Worm (Caenorhabditis elegans) whole organism, L1 larva: ENCODE results near the gene T05C12.15.

ENCODE experiments used
- C04F5.9 ChIP-seq: sonication (generic microtip); optimal IDR thresholded peaks from 2 replicates; lab custom pipeline; 2016; ENCODE audit warnings: missing genetic modification characterization, missing compliant biosample characterization
- C16A3.4 ChIP-seq: fragments of 150-350 bp; optimal IDR thresholded peaks from 2 replicates; lab custom pipeline; 2014; ENCODE audit warnings: missing biosample characterization, missing genetic modification characterization
- C34B4.2 ChIP-seq: sonication (generic microtip); optimal IDR thresholded peaks from 2 replicates; lab custom pipeline; 2017; ENCODE audit warnings: mild to moderate bottlenecking, missing genetic modification characterization, missing compliant biosample characterization
- F16B12.6 ChIP-seq: fragments of 150-350 bp; optimal IDR thresholded peaks from 2 replicates; lab custom pipeline; 2014; ENCODE audit warnings: missing biosample characterization, missing genetic modification characterization
- Y116A8C.19 ChIP-seq: sonication (generic microtip); optimal IDR thresholded peaks from 2 replicates; lab custom pipeline; 2016; ENCODE audit warnings: missing compliant biosample characterization, missing genetic modification characterization, borderline replicate concordance
- aha-1 ChIP-seq: fragments of 150-350 bp; optimal IDR thresholded peaks from 2 replicates; lab custom pipeline; 2014; ENCODE audit warnings: missing biosample characterization, missing genetic modification characterization
- aly-2 ChIP-seq: fragments of 150-350 bp; optimal IDR thresholded peaks from 2 replicates; lab custom pipeline; 2014; ENCODE audit warnings: missing biosample characterization, missing genetic modification characterization
- ama-1 ChIP-seq: fragments of 150-350 bp; optimal IDR thresholded peaks from 2 replicates; lab custom pipeline; 2014
- ceh-90 ChIP-seq: sonication (generic microtip); optimal IDR thresholded peaks from 2 replicates; lab custom pipeline; 2016; ENCODE audit warnings: missing genetic modification characterization, missing compliant biosample characterization
- ces-1 ChIP-seq: fragments of 150-350 bp; optimal IDR thresholded peaks from 2 replicates; lab custom pipeline; 2014; ENCODE audit warnings: missing biosample characterization, missing genetic modification reagents, missing genetic modification characterization
- dpl-1 ChIP-seq, 3 experiments: fragments of 150-350 bp in 2 of 3; sonication (generic microtip) in 1 of 3; optimal IDR thresholded peaks; 2 replicates each; lab custom pipeline; 2014 to 2017; ENCODE audit warnings: missing biosample characterization in 3 of 3, missing genetic modification characterization in 3 of 3, missing genetic modification reagents in 3 of 3
- dsc-1 ChIP-seq: sonication (generic microtip); optimal IDR thresholded peaks from 2 replicates; lab custom pipeline; 2016; ENCODE audit warnings: mild to moderate bottlenecking, missing genetic modification characterization, missing compliant biosample characterization
- efl-1 ChIP-seq, 4 experiments: fragments of 150-350 bp; optimal IDR thresholded peaks in 3 of 4; peaks in 1 of 4; 1 replicate in 1 of 4; 2 replicates in 3 of 4; lab custom pipeline; 2014; ENCODE audit warnings: missing biosample characterization in 2 of 4, missing genetic modification characterization in 2 of 4, missing genetic modification reagents in 2 of 4
- egl-13 ChIP-seq: sonication (generic microtip); optimal IDR thresholded peaks from 2 replicates; lab custom pipeline; 2016; ENCODE audit warnings: missing genotype, missing genetic modification reagents, missing genetic modification characterization, missing compliant biosample characterization
- elt-2 ChIP-seq: sonication (generic microtip); optimal IDR thresholded peaks from 2 replicates; lab custom pipeline; 2016; ENCODE audit warnings: missing genetic modification characterization, mild to moderate bottlenecking, inconsistent platforms, missing compliant biosample characterization, missing genetic modification reagents
- elt-3 ChIP-seq, 6 experiments: fragments of 150-350 bp in 1 of 6; sonication (generic microtip); optimal IDR thresholded peaks; 2 replicates each; lab custom pipeline; 2017 to 2018; ENCODE audit warnings: missing biosample characterization in 6 of 6, missing genetic modification characterization in 6 of 6, inconsistent platforms in 1 of 6
- fkh-10 ChIP-seq: sonication (generic microtip); optimal IDR thresholded peaks from 2 replicates; lab custom pipeline; 2017; ENCODE audit warnings: missing biosample characterization, missing genetic modification reagents, missing genetic modification characterization
- fkh-8 ChIP-seq: sonication (generic microtip); optimal IDR thresholded peaks from 2 replicates; lab custom pipeline; 2016; ENCODE audit warnings: mild to moderate bottlenecking, missing genetic modification characterization, missing compliant biosample characterization
- hlh-17 ChIP-seq: fragments of 200-800 bp; sonication (Bioruptor generic); optimal IDR thresholded peaks from 2 replicates; lab custom pipeline; 2018; ENCODE audit warnings: missing genetic modification characterization, mild to moderate bottlenecking, missing compliant biosample characterization, moderate library complexity, borderline replicate concordance
- hlh-4 ChIP-seq: sonication (generic microtip); optimal IDR thresholded peaks from 2 replicates; lab custom pipeline; 2016; ENCODE audit warnings: mild to moderate bottlenecking, missing genetic modification characterization, missing compliant biosample characterization
- jun-1 ChIP-seq: fragments of 150-350 bp; optimal IDR thresholded peaks from 2 replicates; lab custom pipeline; 2014; ENCODE audit warnings: missing biosample characterization, missing genetic modification reagents, missing genetic modification characterization
- lin-13 ChIP-seq: fragments of 150-350 bp; optimal IDR thresholded peaks from 2 replicates; lab custom pipeline; 2014; ENCODE audit warnings: missing biosample characterization, missing genetic modification reagents, missing genetic modification characterization
- lin-14 ChIP-seq: fragments of 200-800 bp; sonication (Bioruptor generic); optimal IDR thresholded peaks from 2 replicates; lab custom pipeline; 2018; ENCODE audit warnings: mild to moderate bottlenecking, missing genetic modification characterization, moderate library complexity, missing compliant biosample characterization
- lin-15B ChIP-seq: fragments of 150-350 bp; sonication (generic microtip); optimal IDR thresholded peaks from 3 replicates; lab custom pipeline; 2014; ENCODE audit warnings: missing biosample characterization, missing genetic modification characterization
- lin-39 ChIP-seq: fragments of 150-350 bp; optimal IDR thresholded peaks from 2 replicates; lab custom pipeline; 2014; ENCODE audit warnings: missing biosample characterization, missing genetic modification reagents, missing genetic modification characterization
- lir-3 ChIP-seq: sonication (generic microtip); optimal IDR thresholded peaks from 2 replicates; lab custom pipeline; 2016; ENCODE audit warnings: mild to moderate bottlenecking, missing genetic modification characterization, moderate library complexity, missing compliant biosample characterization; ENCODE audit not compliant: poor library complexity
- lsy-2 ChIP-seq, 2 experiments: fragments of 150-350 bp; optimal IDR thresholded peaks; 2 replicates each; lab custom pipeline; 2014; ENCODE audit warnings: missing biosample characterization in 2 of 2, missing genetic modification characterization in 2 of 2
- nhr-11 ChIP-seq: fragments of 150-350 bp; optimal IDR thresholded peaks from 2 replicates; lab custom pipeline; 2014; ENCODE audit warnings: missing biosample characterization, missing genetic modification characterization
- nhr-20 ChIP-seq: sonication (generic microtip); optimal IDR thresholded peaks from 2 replicates; lab custom pipeline; 2016; ENCODE audit warnings: mild to moderate bottlenecking, missing genetic modification characterization, missing compliant biosample characterization
- nhr-237 ChIP-seq: fragments of 150-350 bp; optimal IDR thresholded peaks from 2 replicates; lab custom pipeline; 2014; ENCODE audit warnings: missing biosample characterization, missing genetic modification characterization
- nhr-28 ChIP-seq: fragments of 150-350 bp; optimal IDR thresholded peaks from 2 replicates; lab custom pipeline; 2014; ENCODE audit warnings: missing biosample characterization, missing genetic modification characterization
- nhr-47 ChIP-seq: sonication (generic microtip); optimal IDR thresholded peaks from 2 replicates; lab custom pipeline; 2016; ENCODE audit warnings: mild to moderate bottlenecking, missing genetic modification characterization, moderate library complexity, missing compliant biosample characterization
- nhr-76 ChIP-seq: sonication (generic microtip); optimal IDR thresholded peaks from 2 replicates; lab custom pipeline; 2017; ENCODE audit warnings: missing biosample characterization, missing genetic modification characterization
- nhr-77 ChIP-seq: fragments of 150-350 bp; optimal IDR thresholded peaks from 2 replicates; lab custom pipeline; 2014; ENCODE audit warnings: missing biosample characterization, missing genetic modification characterization
- nhr-85 ChIP-seq: sonication (generic microtip); peaks from one replicate; lab custom pipeline; 2016; ENCODE audit warnings: missing genetic modification characterization, inconsistent platforms, missing compliant biosample characterization
- nhr-90 ChIP-seq: sonication (generic microtip); optimal IDR thresholded peaks from 2 replicates; lab custom pipeline; 2016; ENCODE audit warnings: mild to moderate bottlenecking, missing genetic modification characterization, missing compliant biosample characterization; ENCODE audit not compliant: poor library complexity
- pax-3 ChIP-seq: fragments of 200-800 bp; sonication (Bioruptor generic); optimal IDR thresholded peaks from 2 replicates; lab custom pipeline; 2018; ENCODE audit warnings: mild to moderate bottlenecking, missing genetic modification characterization, moderate library complexity, missing compliant biosample characterization
- rnt-1 ChIP-seq: sonication (generic microtip); optimal IDR thresholded peaks from 2 replicates; lab custom pipeline; 2016; ENCODE audit warnings: mild to moderate bottlenecking, missing genetic modification characterization, moderate library complexity, missing compliant biosample characterization
- skn-1 ChIP-seq: fragments of 150-350 bp; optimal IDR thresholded peaks from 2 replicates; lab custom pipeline; 2014; ENCODE audit warnings: missing biosample characterization, missing genetic modification characterization
- snu-23 ChIP-seq: sonication (generic microtip); optimal IDR thresholded peaks from 2 replicates; lab custom pipeline; 2016; ENCODE audit warnings: missing genetic modification characterization, missing compliant biosample characterization
- sptf-1 ChIP-seq: fragments of 150-350 bp; optimal IDR thresholded peaks from 2 replicates; lab custom pipeline; 2014; ENCODE audit warnings: missing biosample characterization, missing genetic modification characterization
- sup-37 ChIP-seq: fragments of 200-800 bp; sonication (Bioruptor generic); optimal IDR thresholded peaks from 2 replicates; lab custom pipeline; 2018; ENCODE audit warnings: mild to moderate bottlenecking, missing genetic modification characterization, missing compliant biosample characterization
- swsn-7 ChIP-seq: sonication (generic microtip); optimal IDR thresholded peaks from 2 replicates; lab custom pipeline; 2016; ENCODE audit warnings: missing genetic modification characterization, missing compliant biosample characterization
- unc-130 ChIP-seq: fragments of 150-350 bp; optimal IDR thresholded peaks from 2 replicates; lab custom pipeline; 2017; ENCODE audit warnings: missing biosample characterization, missing genetic modification characterization, inconsistent platforms
- unc-30 ChIP-seq: sonication (generic microtip); optimal IDR thresholded peaks from 2 replicates; lab custom pipeline; 2017; ENCODE audit warnings: missing biosample characterization, missing genetic modification characterization
- unc-62 ChIP-seq: fragments of 150-350 bp; optimal IDR thresholded peaks from 2 replicates; lab custom pipeline; 2014; ENCODE audit warnings: missing biosample characterization, missing genetic modification reagents, missing genetic modification characterization
- unc-86 ChIP-seq: sonication (generic microtip); optimal IDR thresholded peaks from 2 replicates; lab custom pipeline; 2016; ENCODE audit warnings: missing genetic modification characterization, missing compliant biosample characterization
- xbp-1 ChIP-seq: sonication (generic microtip); optimal IDR thresholded peaks from 2 replicates; lab custom pipeline; 2016; ENCODE audit warnings: missing genetic modification characterization, missing compliant biosample characterization
- zag-1 ChIP-seq: fragments of 150-350 bp; optimal IDR thresholded peaks from 2 replicates; lab custom pipeline; 2014; ENCODE audit warnings: missing biosample characterization, missing genetic modification characterization
- zip-4 ChIP-seq: fragments of 200-800 bp; sonication (Bioruptor generic); optimal IDR thresholded peaks from 2 replicates; lab custom pipeline; 2018; ENCODE audit warnings: mild to moderate bottlenecking, missing genetic modification characterization, moderate library complexity, missing compliant biosample characterization
- ztf-4 ChIP-seq: fragments of 150-350 bp; optimal IDR thresholded peaks from 2 replicates; lab custom pipeline; 2014; ENCODE audit warnings: missing biosample characterization, missing genetic modification characterization

The T05C12.15 gene

ce11 chrII:8169283-8169682 lies at the start of gene T05C12.15:
TSS of gene T05C12.15 (plus strand) at chrII:8169583.
- no peak for TF ChIP-seq hlh-17 (GFP tag; lab: Kevin White, UChicago)
- no peak for TF ChIP-seq skn-1
- no peak for TF ChIP-seq lin-13 (GFP tag; lab: Kevin White, UChicago)
- TF ChIP-seq ztf-4 (tag; lab: Kevin White, UChicago): no peak
- TF ChIP-seq nhr-90 (tag; lab: Kevin White, UChicago): no peak
- no peak for TF ChIP-seq nhr-47
- TF ChIP-seq egl-13: no peak
- no peak for TF ChIP-seq rnt-1 (tag; lab: Kevin White, UChicago)
- no peak for TF ChIP-seq Y116A8C.19
- TF ChIP-seq nhr-237: no peak
- no peak for TF ChIP-seq jun-1 (tag; lab: Kevin White, UChicago)
- TF ChIP-seq fkh-8: no peak
- no peak for TF ChIP-seq nhr-85 (tag; lab: Kevin White, UChicago)
- no peak for TF ChIP-seq unc-86 (tag; lab: Kevin White, UChicago)
- no peak for TF ChIP-seq zip-4
- no peak for TF ChIP-seq fkh-10 (GFP tag; lab: Kevin White, UChicago)

ce11 chrII:8124867-8125266 lies 44.5 kb upstream of the T05C12.15 start, which contains the start of gene ire-1:
TSS of gene ire-1 (minus strand) at chrII:8124910.
- no peak for TF ChIP-seq hlh-4 (tag; lab: Kevin White, UChicago)
- no peak for TF ChIP-seq lin-13 (GFP tag; lab: Kevin White, UChicago)
- peak; percentile 81 for TF ChIP-seq C16A3.4
- TF ChIP-seq unc-62 (GFP tag; lab: Kevin White, UChicago): no peak
- TF ChIP-seq ces-1 (GFP tag; lab: Kevin White, UChicago): no peak
- no peak for TF ChIP-seq aha-1 (tag; lab: Kevin White, UChicago)
- peak; percentile 52 to 69 for TF ChIP-seq efl-1 (optimal IDR thresholded peaks at IDR 0.05; lab: Kevin White, UChicago)
- TF ChIP-seq efl-1 (GFP tag; optimal IDR thresholded peaks at IDR 0.05 in 1 of 2; lab: Kevin White, UChicago): peak; percentile 70 to 95
- peak; percentile 59 for TF ChIP-seq xbp-1 (tag; lab: Kevin White, UChicago)
- no peak for TF ChIP-seq zag-1 (tag; lab: Kevin White, UChicago)
- TF ChIP-seq sptf-1: no peak
- TF ChIP-seq lin-15B: peak; percentile 37
- TF ChIP-seq nhr-90 (tag; lab: Kevin White, UChicago): no peak
- no peak for TF ChIP-seq C04F5.9 (tag; lab: Kevin White, UChicago)
- peak; percentile 39 for TF ChIP-seq nhr-20
- TF ChIP-seq dsc-1 (tag; lab: Kevin White, UChicago): peak; percentile 9
- TF ChIP-seq lsy-2 (tag; optimal IDR thresholded peaks at IDR 0.05; lab: Kevin White, UChicago): peak; percentile 98 to 100
- peak; percentile 72 for TF ChIP-seq snu-23 (GFP tag; lab: Kevin White, UChicago)
- no peak for TF ChIP-seq hlh-17 (GFP tag; lab: Kevin White, UChicago)
- TF ChIP-seq unc-30: no peak
- TF ChIP-seq C34B4.2: no peak
- TF ChIP-seq lin-39: no peak
- peak; percentile 48 for TF ChIP-seq fkh-8
- no peak for TF ChIP-seq ceh-90 (tag; lab: Kevin White, UChicago)
- no peak for TF ChIP-seq pax-3 (tag; lab: Kevin White, UChicago)
- peak; percentile 52 for TF ChIP-seq nhr-47
- peak; percentile 50 for TF ChIP-seq swsn-7
- no peak for TF ChIP-seq nhr-76 (tag; lab: Kevin White, UChicago)
- TF ChIP-seq dpl-1 (GFP tag; optimal IDR thresholded peaks at IDR 0.05; lab: Kevin White, UChicago): peak; percentile 54 to 75 (median 70)
- no peak for TF ChIP-seq aly-2
- no peak for TF ChIP-seq sup-37
- no peak for TF ChIP-seq ama-1 (lab: Kevin White, UChicago)
- TF ChIP-seq nhr-11 (tag; lab: Kevin White, UChicago): no peak
- TF ChIP-seq Y116A8C.19: no peak
- peak; percentile 85 for TF ChIP-seq F16B12.6 (tag; lab: Kevin White, UChicago)
- TF ChIP-seq elt-2 (tag; lab: Kevin White, UChicago): no peak
- peak; percentile 47 for TF ChIP-seq lin-14 (GFP tag; lab: Kevin White, UChicago)
- TF ChIP-seq lir-3 (tag; lab: Kevin White, UChicago): no peak
- TF ChIP-seq skn-1: peak; percentile 80
- no peak for TF ChIP-seq nhr-28 (tag; lab: Kevin White, UChicago)
- peak; percentile 80 for TF ChIP-seq unc-130 (tag; lab: Kevin White, UChicago)
- peak in 1 of 6 experiments; percentile 59 for TF ChIP-seq elt-3 (tag; optimal IDR thresholded peaks at IDR 0.05; lab: Kevin White, UChicago)
- TF ChIP-seq rnt-1 (tag; lab: Kevin White, UChicago): peak; percentile 44
- TF ChIP-seq nhr-77 (tag; lab: Kevin White, UChicago): no peak
